Worm (Caenorhabditis elegans) whole organism, L1 larva: ENCODE measurements around the gene ndab-1.

Experiments
- C04F5.9 ChIP-seq: sonication (generic microtip); optimal IDR thresholded peaks from 2 replicates; lab custom pipeline; 2016; ENCODE audit warnings: missing genetic modification characterization, missing compliant biosample characterization
- C34B4.2 ChIP-seq: sonication (generic microtip); optimal IDR thresholded peaks from 2 replicates; lab custom pipeline; 2017; ENCODE audit warnings: mild to moderate bottlenecking, missing genetic modification characterization, missing compliant biosample characterization
- F16B12.6 ChIP-seq: fragments of 150-350 bp; optimal IDR thresholded peaks from 2 replicates; lab custom pipeline; 2014; ENCODE audit warnings: missing biosample characterization, missing genetic modification characterization
- aha-1 ChIP-seq: fragments of 150-350 bp; optimal IDR thresholded peaks from 2 replicates; lab custom pipeline; 2014; ENCODE audit warnings: missing biosample characterization, missing genetic modification characterization
- aly-2 ChIP-seq: fragments of 150-350 bp; optimal IDR thresholded peaks from 2 replicates; lab custom pipeline; 2014; ENCODE audit warnings: missing biosample characterization, missing genetic modification characterization
- ceh-8 ChIP-seq: fragments of 200-800 bp; sonication (Bioruptor generic); optimal IDR thresholded peaks from 2 replicates; lab custom pipeline; 2018; ENCODE audit warnings: mild to moderate bottlenecking, missing genetic modification characterization, moderate library complexity, missing compliant biosample characterization
- ceh-82 ChIP-seq, 3 experiments: fragments of 150-350 bp in 1 of 3; sonication (generic microtip) in 2 of 3; optimal IDR thresholded peaks; 2 replicates each; lab custom pipeline; 2014 to 2017; ENCODE audit warnings: missing biosample characterization in 3 of 3, missing genetic modification characterization in 3 of 3
- ceh-88 ChIP-seq: fragments of 200-800 bp; sonication (Bioruptor generic); IDR thresholded peaks from 2 replicates; pipeline ENCODE4 v1.3.6; 2022; ENCODE audit warnings: missing genetic modification characterization, missing compliant biosample characterization
- ceh-90 ChIP-seq: sonication (generic microtip); optimal IDR thresholded peaks from 2 replicates; lab custom pipeline; 2016; ENCODE audit warnings: missing genetic modification characterization, missing compliant biosample characterization
- ces-1 ChIP-seq: fragments of 150-350 bp; optimal IDR thresholded peaks from 2 replicates; lab custom pipeline; 2014; ENCODE audit warnings: missing biosample characterization, missing genetic modification reagents, missing genetic modification characterization
- efl-1 ChIP-seq, 4 experiments: fragments of 150-350 bp; optimal IDR thresholded peaks in 3 of 4; peaks in 1 of 4; 1 replicate in 1 of 4; 2 replicates in 3 of 4; lab custom pipeline; 2014; ENCODE audit warnings: missing biosample characterization in 2 of 4, missing genetic modification characterization in 2 of 4, missing genetic modification reagents in 2 of 4
- elt-2 ChIP-seq: sonication (generic microtip); optimal IDR thresholded peaks from 2 replicates; lab custom pipeline; 2016; ENCODE audit warnings: missing genetic modification characterization, mild to moderate bottlenecking, inconsistent platforms, missing compliant biosample characterization, missing genetic modification reagents
- fkh-10 ChIP-seq: sonication (generic microtip); optimal IDR thresholded peaks from 2 replicates; lab custom pipeline; 2017; ENCODE audit warnings: missing biosample characterization, missing genetic modification reagents, missing genetic modification characterization
- fkh-4 ChIP-seq: sonication (generic microtip); optimal IDR thresholded peaks from 2 replicates; lab custom pipeline; 2016; ENCODE audit warnings: missing compliant biosample characterization, missing genetic modification characterization, borderline replicate concordance
- grh-1 ChIP-seq: fragments of 200-800 bp; sonication (Bioruptor generic); IDR thresholded peaks from 2 replicates; pipeline ENCODE4 v1.3.6; 2022; ENCODE audit warnings: missing genetic modification reagents, missing genetic modification characterization, missing compliant biosample characterization
- lin-15B ChIP-seq: fragments of 150-350 bp; sonication (generic microtip); optimal IDR thresholded peaks from 3 replicates; lab custom pipeline; 2014; ENCODE audit warnings: missing biosample characterization, missing genetic modification characterization
- lsy-2 ChIP-seq, 2 experiments: fragments of 150-350 bp; optimal IDR thresholded peaks; 2 replicates each; lab custom pipeline; 2014; ENCODE audit warnings: missing biosample characterization in 2 of 2, missing genetic modification characterization in 2 of 2
- mab-9 ChIP-seq: fragments of 200-800 bp; sonication (Bioruptor generic); IDR thresholded peaks from 2 replicates; pipeline ENCODE4 v1.3.6; 2022; ENCODE audit warnings: missing genetic modification reagents, missing genetic modification characterization, missing compliant biosample characterization
- mep-1 ChIP-seq: fragments of 150-350 bp; optimal IDR thresholded peaks from 2 replicates; lab custom pipeline; 2014; ENCODE audit warnings: missing biosample characterization, missing genetic modification characterization
- nhr-237 ChIP-seq: fragments of 150-350 bp; optimal IDR thresholded peaks from 2 replicates; lab custom pipeline; 2014; ENCODE audit warnings: missing biosample characterization, missing genetic modification characterization
- nhr-28 ChIP-seq: fragments of 150-350 bp; optimal IDR thresholded peaks from 2 replicates; lab custom pipeline; 2014; ENCODE audit warnings: missing biosample characterization, missing genetic modification characterization
- nhr-47 ChIP-seq: sonication (generic microtip); optimal IDR thresholded peaks from 2 replicates; lab custom pipeline; 2016; ENCODE audit warnings: mild to moderate bottlenecking, missing genetic modification characterization, moderate library complexity, missing compliant biosample characterization
- nhr-84 ChIP-seq: sonication (generic microtip); optimal IDR thresholded peaks from 2 replicates; lab custom pipeline; 2017; ENCODE audit warnings: missing biosample characterization, missing genetic modification characterization
- nhr-85 ChIP-seq: sonication (generic microtip); peaks from one replicate; lab custom pipeline; 2016; ENCODE audit warnings: missing genetic modification characterization, inconsistent platforms, missing compliant biosample characterization
- pag-3 ChIP-seq: sonication (generic microtip); optimal IDR thresholded peaks from 2 replicates; lab custom pipeline; 2017; ENCODE audit warnings: missing genetic modification characterization, mild to moderate bottlenecking, missing compliant biosample characterization, antibody characterized with exemption, borderline replicate concordance; ENCODE audit not compliant: insufficient read depth
- pax-3 ChIP-seq: fragments of 200-800 bp; sonication (Bioruptor generic); optimal IDR thresholded peaks from 2 replicates; lab custom pipeline; 2018; ENCODE audit warnings: mild to moderate bottlenecking, missing genetic modification characterization, moderate library complexity, missing compliant biosample characterization
- pqm-1 ChIP-seq: sonication (generic microtip); optimal IDR thresholded peaks from 3 replicates; lab custom pipeline; 2017; ENCODE audit warnings: missing biosample characterization, missing genetic modification characterization
- rnt-1 ChIP-seq: sonication (generic microtip); optimal IDR thresholded peaks from 2 replicates; lab custom pipeline; 2016; ENCODE audit warnings: mild to moderate bottlenecking, missing genetic modification characterization, moderate library complexity, missing compliant biosample characterization
- sptf-1 ChIP-seq: fragments of 150-350 bp; optimal IDR thresholded peaks from 2 replicates; lab custom pipeline; 2014; ENCODE audit warnings: missing biosample characterization, missing genetic modification characterization
- swsn-7 ChIP-seq: sonication (generic microtip); optimal IDR thresholded peaks from 2 replicates; lab custom pipeline; 2016; ENCODE audit warnings: missing genetic modification characterization, missing compliant biosample characterization
- unc-86 ChIP-seq: sonication (generic microtip); optimal IDR thresholded peaks from 2 replicates; lab custom pipeline; 2016; ENCODE audit warnings: missing genetic modification characterization, missing compliant biosample characterization
- xbp-1 ChIP-seq: sonication (generic microtip); optimal IDR thresholded peaks from 2 replicates; lab custom pipeline; 2016; ENCODE audit warnings: missing genetic modification characterization, missing compliant biosample characterization
- zip-4 ChIP-seq: fragments of 200-800 bp; sonication (Bioruptor generic); optimal IDR thresholded peaks from 2 replicates; lab custom pipeline; 2018; ENCODE audit warnings: mild to moderate bottlenecking, missing genetic modification characterization, moderate library complexity, missing compliant biosample characterization
- ztf-4 ChIP-seq: fragments of 150-350 bp; optimal IDR thresholded peaks from 2 replicates; lab custom pipeline; 2014; ENCODE audit warnings: missing biosample characterization, missing genetic modification characterization

The ndab-1 gene

DNA sequence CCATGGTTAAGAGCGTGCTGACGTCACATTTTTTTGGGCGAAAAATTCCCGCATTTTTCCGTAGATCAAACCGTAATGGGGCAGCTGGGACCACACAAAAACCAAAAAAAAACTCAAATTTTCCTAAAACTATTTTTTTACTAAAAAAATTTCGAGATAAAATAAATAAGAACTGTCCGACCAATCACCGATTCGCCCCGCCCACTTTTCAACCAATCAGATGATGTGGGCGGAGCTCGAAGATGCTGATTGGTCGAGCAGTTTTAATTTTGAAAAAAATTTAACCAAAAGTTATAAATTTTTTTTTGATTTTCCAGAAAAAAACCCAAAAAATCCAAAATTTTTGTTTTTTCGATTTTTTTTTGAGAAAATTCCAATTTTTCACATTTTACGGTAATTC, 15.5 kb downstream of the ndab-1 start:
- TF ChIP-seq mab-9 (GFP tag; lab: Robert Waterston, UW) (no peak), unc-86 (no peak), lsy-2 (tag; optimal IDR thresholded peaks at IDR 0.05; lab: Kevin White, UChicago) (no peak), grh-1 (no peak), sptf-1 (no peak), pag-3 (tag; lab: Kevin White, UChicago) (no peak), aly-2 (tag; lab: Kevin White, UChicago) (no peak), fkh-10 (GFP tag; lab: Kevin White, UChicago) (no peak)

DNA sequence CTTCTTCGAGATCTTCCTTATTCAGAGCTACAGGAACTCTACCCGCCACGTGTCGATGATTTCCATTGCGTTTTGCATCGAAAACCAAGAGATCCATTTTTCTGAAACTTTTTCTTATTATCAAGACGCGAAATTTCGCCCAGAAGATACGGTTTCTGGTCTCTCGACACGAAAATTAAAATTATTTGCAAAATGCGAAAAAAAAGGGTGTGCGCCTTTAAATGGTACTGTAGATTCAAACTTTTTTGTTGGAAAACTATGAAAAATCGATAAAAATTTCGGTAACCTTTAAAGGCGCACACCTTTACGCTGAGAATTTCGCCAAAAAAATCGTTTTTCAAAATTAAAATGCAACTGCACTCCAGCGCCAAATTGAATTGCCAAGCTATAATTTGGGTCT, 17.3 kb downstream of the ndab-1 start, which contains the start of gene tsen-2:
Gene tsen-2, minus strand, starts transcription at position 101 of the 400 bp plus-strand sequence.
- TF ChIP-seq nhr-84 (tag; lab: Kevin White, UChicago) (no peak), ceh-8 (no peak), nhr-237 (tag; lab: Kevin White, UChicago) (no peak), nhr-28 (tag; lab: Kevin White, UChicago) (no peak), F16B12.6 (no peak), rnt-1 (tag; lab: Kevin White, UChicago) (no peak), swsn-7 (tag; lab: Kevin White, UChicago) (no peak), nhr-47 (tag; lab: Kevin White, UChicago) (no peak), mep-1 (tag; lab: Kevin White, UChicago) (no peak), efl-1 (optimal IDR thresholded peaks at IDR 0.05; lab: Kevin White, UChicago) (no peak), efl-1 (GFP tag; optimal IDR thresholded peaks at IDR 0.05 in 1 of 2; lab: Kevin White, UChicago) (no peak), ceh-88 (GFP tag; lab: Robert Waterston, UW) (no peak), elt-2 (tag; lab: Kevin White, UChicago) (no peak), lin-15B (tag; lab: Kevin White, UChicago) (no peak), pqm-1 (tag; lab: Kevin White, UChicago) (no peak), xbp-1 (tag; lab: Kevin White, UChicago) (no peak), ceh-82 (tag; optimal IDR thresholded peaks at IDR 0.05; lab: Kevin White, UChicago) (no peak), C04F5.9 (tag; lab: Kevin White, UChicago) (no peak), pax-3 (no peak), ces-1 (GFP tag; lab: Kevin White, UChicago) (no peak), zip-4 (GFP tag; lab: Kevin White, UChicago) (no peak)

DNA sequence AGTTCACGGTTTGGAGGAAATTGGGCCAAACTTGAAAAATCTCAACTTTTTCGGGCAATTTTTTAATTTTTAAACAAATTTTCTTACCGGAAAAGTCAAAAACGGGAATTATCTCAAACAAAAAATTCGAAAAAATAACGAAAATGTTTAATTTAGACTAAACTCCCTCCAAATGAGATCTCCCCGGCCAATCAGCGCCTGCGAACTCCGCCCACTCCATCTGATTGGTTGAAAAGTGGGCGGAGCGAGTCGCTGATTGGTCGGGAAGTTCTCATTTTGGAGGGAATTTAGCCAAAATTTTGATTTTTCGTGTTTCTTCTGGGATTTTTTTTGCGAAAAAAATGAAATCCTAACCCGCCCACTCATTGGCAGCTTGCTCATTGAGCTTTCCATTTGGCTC, 18.9 kb downstream of the ndab-1 start:
- TF ChIP-seq aha-1 (tag; lab: Kevin White, UChicago) (no peak), nhr-85 (tag; lab: Kevin White, UChicago) (peak; percentile 46)

DNA sequence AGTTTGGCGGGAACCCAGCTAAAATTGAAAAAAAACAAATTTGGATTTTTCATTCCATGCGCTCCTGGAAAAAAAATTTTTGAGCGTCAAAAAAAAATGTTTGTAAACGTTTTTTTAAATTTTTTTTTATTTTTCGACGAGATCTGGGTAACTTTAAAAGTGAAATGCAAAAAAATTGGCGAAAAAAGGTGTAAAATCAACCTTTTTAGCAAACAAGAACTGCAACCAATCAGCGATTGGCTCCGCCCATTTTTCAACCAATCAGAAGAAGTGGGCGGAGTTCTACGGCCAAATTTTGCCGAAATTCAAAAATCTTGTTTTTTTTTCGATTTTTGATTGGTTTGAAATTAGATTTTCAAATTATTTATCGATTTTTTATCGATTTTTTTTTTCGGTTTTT, 20.0 kb downstream of the ndab-1 start:
- TF ChIP-seq efl-1 (optimal IDR thresholded peaks at IDR 0.05; lab: Kevin White, UChicago) (no peak), efl-1 (GFP tag; optimal IDR thresholded peaks at IDR 0.05 in 1 of 2; lab: Kevin White, UChicago) (peak in 1 of 2 experiments; percentile 31), C34B4.2 (tag; lab: Kevin White, UChicago) (no peak)

DNA sequence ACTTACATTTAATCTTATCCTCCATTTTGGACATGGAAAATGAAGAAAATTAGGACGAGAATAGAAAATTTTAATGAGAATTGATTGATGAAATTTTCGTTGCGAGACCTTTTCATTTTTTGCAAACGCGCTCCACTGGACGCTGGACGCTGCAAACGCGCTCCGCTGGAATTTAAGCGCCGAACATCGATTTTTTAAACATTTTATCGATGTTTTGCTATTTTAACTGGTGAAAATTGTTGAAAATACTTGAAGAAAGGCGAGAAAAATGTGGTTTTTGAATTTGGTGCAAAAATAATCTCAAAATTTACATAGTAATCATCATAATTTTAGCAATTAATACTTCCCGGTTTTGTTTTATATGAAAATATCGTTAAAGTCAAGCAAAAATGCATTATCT, 22.6 kb downstream of the ndab-1 start, which contains the start of gene Y56A3A.41:
Gene Y56A3A.41, minus strand, starts transcription at position 101 of the 400 bp plus-strand sequence.
- no peak for TF ChIP-seq aly-2 (tag; lab: Kevin White, UChicago)

DNA sequence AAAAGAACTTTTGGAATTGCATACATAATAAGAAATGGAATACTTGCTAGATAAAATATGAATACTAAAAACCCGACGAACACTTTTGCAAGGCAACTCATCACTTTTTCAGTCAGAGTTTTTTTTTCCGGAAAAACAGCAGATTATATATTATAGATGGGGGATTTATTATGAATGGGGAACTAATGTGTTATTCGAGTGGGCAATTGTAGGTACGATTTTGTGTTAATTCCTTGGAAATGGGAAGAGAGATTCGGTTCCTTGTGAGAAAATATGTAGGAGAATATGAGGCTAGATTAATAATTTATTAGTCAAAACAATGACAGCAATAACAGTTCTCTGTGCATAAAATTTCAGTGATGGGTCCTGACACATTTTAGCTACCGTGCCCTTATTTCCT, 24.2 kb downstream of the ndab-1 start, which contains the start of gene faah-5:
Gene faah-5, minus strand, starts transcription at position 101 of the 400 bp plus-strand sequence.
- no peak for TF ChIP-seq rnt-1 (tag; lab: Kevin White, UChicago)
- no peak for TF ChIP-seq fkh-4
- no peak for TF ChIP-seq ztf-4 (tag; lab: Kevin White, UChicago)
- TF ChIP-seq ceh-90 (tag; lab: Kevin White, UChicago) = no peak
- no peak for TF ChIP-seq ces-1 (GFP tag; lab: Kevin White, UChicago)
- no peak for TF ChIP-seq aly-2 (tag; lab: Kevin White, UChicago)
